Worm (Caenorhabditis elegans): ENCODE measurements around the gene C29E4.10.

C29E4.10 gene

ce11 chrIII:7907515-7907914 is 30.1 kb upstream of the C29E4.10 start, which contains the start of gene pcp-5:
TSS of gene pcp-5 (minus strand) at chrIII:7907615.
- TF ChIP-seq flt-1 (GFP tag; IDR thresholded peaks at IDR 0.05) = no peak
- no peak for TF ChIP-seq tab-1 (GFP tag; IDR thresholded peaks at IDR 0.05)
- TF ChIP-seq med-1 (GFP tag; optimal IDR thresholded peaks at IDR 0.05; ENCODE audit: insufficient read depth) = no peak
- no peak for TF ChIP-seq ref-1 (GFP tag; conservative IDR thresholded peaks at IDR 0.05)
- TF ChIP-seq klf-2 (GFP tag; conservative IDR thresholded peaks at IDR 0.05) = no peak
- no peak for TF ChIP-seq cog-1 (tag; optimal IDR thresholded peaks at IDR 0.05)
- TF ChIP-seq T22C8.4 (GFP tag; IDR thresholded peaks at IDR 0.05) = no peak
- no peak for TF ChIP-seq ztf-29 (GFP tag; IDR thresholded peaks at IDR 0.05)
- TF ChIP-seq ztf-23 (GFP tag; IDR thresholded peaks at IDR 0.05) = no peak

ce11 chrIII:7909263-7909662 is 28.4 kb upstream of the C29E4.10 start, which contains the start of gene ZK688.1:
TSS of gene ZK688.1 (plus strand) at chrIII:7909563.
- TF ChIP-seq flt-1 (GFP tag; IDR thresholded peaks at IDR 0.05) = no peak
- TF ChIP-seq med-1 (GFP tag; optimal IDR thresholded peaks at IDR 0.05; ENCODE audit: insufficient read depth) = no peak

- TF ChIP-seq klf-2 (GFP tag; conservative IDR thresholded peaks at IDR 0.05) (no peak), tab-1 (GFP tag; IDR thresholded peaks at IDR 0.05) (no peak), ztf-23 (GFP tag; IDR thresholded peaks at IDR 0.05) (no peak), cog-1 (tag; optimal IDR thresholded peaks at IDR 0.05) (no peak), ztf-29 (GFP tag; IDR thresholded peaks at IDR 0.05) (no peak), ref-1 (GFP tag; conservative IDR thresholded peaks at IDR 0.05) (no peak), T22C8.4 (GFP tag; IDR thresholded peaks at IDR 0.05) (no peak), med-1 (GFP tag; optimal IDR thresholded peaks at IDR 0.05; ENCODE audit: insufficient read depth) (no peak), flt-1 (GFP tag; IDR thresholded peaks at IDR 0.05) (no peak)
These were observed 26.0 kb upstream of the C29E4.10 start, which contains the start of gene ZK688.7 for ce11 chrIII:7911621-7912020. TSS of gene ZK688.7 (minus strand) at chrIII:7911634.

- TF ChIP-seq ztf-23 (GFP tag; IDR thresholded peaks at IDR 0.05) (no peak), flt-1 (GFP tag; IDR thresholded peaks at IDR 0.05) (no peak), klf-2 (GFP tag; conservative IDR thresholded peaks at IDR 0.05) (no peak), ref-1 (GFP tag; conservative IDR thresholded peaks at IDR 0.05) (no peak)
These were observed 24.2 kb upstream of the C29E4.10 start, which contains the start of gene ZK688.12 for ce11 chrIII:7913488-7913887. TSS of gene ZK688.12 (minus strand) at chrIII:7913588.

- TF ChIP-seq med-1 (GFP tag; optimal IDR thresholded peaks at IDR 0.05; ENCODE audit: insufficient read depth) (no peak), ztf-29 (GFP tag; IDR thresholded peaks at IDR 0.05) (no peak), ztf-23 (GFP tag; IDR thresholded peaks at IDR 0.05) (no peak), klf-2 (GFP tag; conservative IDR thresholded peaks at IDR 0.05) (no peak), tab-1 (GFP tag; IDR thresholded peaks at IDR 0.05) (no peak), T22C8.4 (GFP tag; IDR thresholded peaks at IDR 0.05) (no peak), ref-1 (GFP tag; conservative IDR thresholded peaks at IDR 0.05) (no peak), flt-1 (GFP tag; IDR thresholded peaks at IDR 0.05) (no peak), cog-1 (tag; optimal IDR thresholded peaks at IDR 0.05) (no peak)
These were observed 20.0 kb upstream of the C29E4.10 start, which contains the start of gene gly-3 for ce11 chrIII:7917667-7918066. TSS of gene gly-3 (minus strand) at chrIII:7917767.

ce11 chrIII:7919823-7920222 is 17.8 kb upstream of the C29E4.10 start, which contains the start of gene C29E4.14:
TSS of gene C29E4.14 (plus strand) at chrIII:7920123.
- TF ChIP-seq flt-1 (GFP tag; IDR thresholded peaks at IDR 0.05) (no peak), klf-2 (GFP tag; conservative IDR thresholded peaks at IDR 0.05) (no peak), med-1 (GFP tag; optimal IDR thresholded peaks at IDR 0.05; ENCODE audit: insufficient read depth) (no peak), ref-1 (GFP tag; conservative IDR thresholded peaks at IDR 0.05) (no peak), tab-1 (GFP tag; IDR thresholded peaks at IDR 0.05) (no peak), T22C8.4 (GFP tag; IDR thresholded peaks at IDR 0.05) (no peak), ztf-23 (GFP tag; IDR thresholded peaks at IDR 0.05) (no peak)

- TF ChIP-seq tab-1 (GFP tag; IDR thresholded peaks at IDR 0.05) (no peak), med-1 (GFP tag; optimal IDR thresholded peaks at IDR 0.05; ENCODE audit: insufficient read depth) (no peak), ref-1 (GFP tag; conservative IDR thresholded peaks at IDR 0.05) (no peak), cog-1 (tag; optimal IDR thresholded peaks at IDR 0.05) (no peak), flt-1 (GFP tag; IDR thresholded peaks at IDR 0.05) (no peak), T22C8.4 (GFP tag; IDR thresholded peaks at IDR 0.05) (no peak), ztf-29 (GFP tag; IDR thresholded peaks at IDR 0.05) (no peak), ztf-23 (GFP tag; IDR thresholded peaks at IDR 0.05) (no peak), klf-2 (GFP tag; conservative IDR thresholded peaks at IDR 0.05) (no peak)
These were observed 15.4 kb upstream of the C29E4.10 start, which contains the start of gene C29E4.17 for ce11 chrIII:7922207-7922606. TSS of gene C29E4.17 (plus strand) at chrIII:7922507.

ce11 chrIII:7924821-7925220 is 12.8 kb upstream of the C29E4.10 start, which contains the start of gene tag-250:
TSS of gene tag-250 (minus strand) at chrIII:7924921.
- TF ChIP-seq T22C8.4 (GFP tag; IDR thresholded peaks at IDR 0.05) (no peak), tab-1 (GFP tag; IDR thresholded peaks at IDR 0.05) (no peak), klf-2 (GFP tag; conservative IDR thresholded peaks at IDR 0.05) (no peak), cog-1 (tag; optimal IDR thresholded peaks at IDR 0.05) (no peak), ztf-23 (GFP tag; IDR thresholded peaks at IDR 0.05) (no peak), flt-1 (GFP tag; IDR thresholded peaks at IDR 0.05) (no peak)

- TF ChIP-seq ztf-23 (GFP tag; IDR thresholded peaks at IDR 0.05) (no peak), med-1 (GFP tag; optimal IDR thresholded peaks at IDR 0.05; ENCODE audit: insufficient read depth) (no peak), flt-1 (GFP tag; IDR thresholded peaks at IDR 0.05) (no peak)
These were observed 11.7 kb upstream of the C29E4.10 start for ce11 chrIII:7925968-7926367.

- no peak for TF ChIP-seq tab-1 (GFP tag; IDR thresholded peaks at IDR 0.05)
- no peak for TF ChIP-seq ztf-23 (GFP tag; IDR thresholded peaks at IDR 0.05)
- no peak for TF ChIP-seq flt-1 (GFP tag; IDR thresholded peaks at IDR 0.05)
- TF ChIP-seq med-1 (GFP tag; optimal IDR thresholded peaks at IDR 0.05; ENCODE audit: insufficient read depth) = no peak
- TF ChIP-seq klf-2 (GFP tag; conservative IDR thresholded peaks at IDR 0.05) = no peak
- TF ChIP-seq cog-1 (tag; optimal IDR thresholded peaks at IDR 0.05) = no peak
- no peak for TF ChIP-seq ztf-29 (GFP tag; IDR thresholded peaks at IDR 0.05)
- TF ChIP-seq T22C8.4 (GFP tag; IDR thresholded peaks at IDR 0.05) = no peak
- no peak for TF ChIP-seq ref-1 (GFP tag; conservative IDR thresholded peaks at IDR 0.05)
These were observed 9.0 kb upstream of the C29E4.10 start, which contains the start of the genes C29E4.13 and npp-15 for ce11 chrIII:7928549-7929129. TSS of gene C29E4.13 (minus strand) at chrIII:7928717. TSS of gene npp-15 (plus strand) at chrIII:7929043.
